Worm (Caenorhabditis elegans) whole organism, mixed stage, embryonic: Measurements from ENCODE around the gene nep-21.

Experiments
- ceh-39 ChIP-seq: fragments of 150-350 bp; optimal IDR thresholded peaks from 2 replicates; lab custom pipeline; 2014; ENCODE audit warnings: missing biosample characterization, missing genetic modification characterization
- lin-32 ChIP-seq: fragments of 200-800 bp; sonication (Bioruptor generic); optimal IDR thresholded peaks from 2 replicates; lab custom pipeline; 2018; ENCODE audit warnings: mild to moderate bottlenecking, missing genetic modification characterization, missing compliant biosample characterization
- nhr-76 ChIP-seq: sonication (generic microtip); optimal IDR thresholded peaks from 2 replicates; lab custom pipeline; 2017; ENCODE audit warnings: missing biosample characterization, missing genetic modification characterization
- pha-4 ChIP-seq: fragments of 150-350 bp; optimal IDR thresholded peaks from 2 replicates; lab custom pipeline; 2018; ENCODE audit warnings: missing biosample characterization, missing genetic modification reagents, missing genetic modification characterization
- sptf-1 ChIP-seq: sonication (generic microtip); optimal IDR thresholded peaks from 2 replicates; lab custom pipeline; 2017; ENCODE audit warnings: mild to moderate bottlenecking, missing genetic modification characterization, moderate library complexity, missing compliant biosample characterization
- ztf-11 ChIP-seq: fragments of 150-350 bp; optimal IDR thresholded peaks from 2 replicates; lab custom pipeline; 2014; ENCODE audit warnings: missing biosample characterization, missing genetic modification characterization

- no peak for TF ChIP-seq sptf-1 (tag; lab: Kevin White, UChicago)
- no peak for TF ChIP-seq lin-32 (GFP tag; lab: Kevin White, UChicago)
- no peak for TF ChIP-seq ceh-39 (tag; lab: Kevin White, UChicago)
- TF ChIP-seq pha-4 (tag; lab: Kevin White, UChicago) = no peak
- TF ChIP-seq nhr-76 = no peak
- no peak for TF ChIP-seq ztf-11 (tag; lab: Kevin White, UChicago)
These were observed 59.6 kb downstream of the nep-21 start, which contains the start of gene cest-1.1 for ce11 chrV:14166630-14167029.
